Worm (Caenorhabditis elegans) whole organism, young adult: ENCODE measurements around the gene set-17.
A peak's percentile ranks its signal among the peaks of the same experiment; 100 is the strongest.

Source experiments
- B0035.1 ChIP-seq: sonication (generic microtip); optimal IDR thresholded peaks from 2 replicates; lab custom pipeline; 2016; ENCODE audit warnings: missing genetic modification characterization, mild to moderate bottlenecking, missing compliant biosample characterization, missing genotype, missing genetic modification reagents
- D2030.7 ChIP-seq: fragments of 200-800 bp; sonication (Bioruptor generic); IDR thresholded peaks from 2 replicates; pipeline ENCODE4 v1.3.6; 2022; ENCODE audit warnings: missing genetic modification reagents, missing genetic modification characterization, missing compliant biosample characterization
- F10E7.11 ChIP-seq: sonication (generic microtip); optimal IDR thresholded peaks from 2 replicates; lab custom pipeline; 2017; ENCODE audit warnings: mild to moderate bottlenecking, missing genetic modification characterization, moderate library complexity, missing compliant biosample characterization
- F23B12.7 ChIP-seq: sonication (generic microtip); optimal IDR thresholded peaks from 2 replicates; lab custom pipeline; 2017; ENCODE audit warnings: missing genetic modification characterization, mild to moderate bottlenecking, missing compliant biosample characterization, antibody characterized with exemption, moderate library complexity; ENCODE audit not compliant: insufficient read depth
- F33H1.4 ChIP-seq: fragments of 200-800 bp; sonication (Bioruptor generic); IDR thresholded peaks from 2 replicates; pipeline ENCODE4 v1.3.6; 2022; ENCODE audit warnings: missing genetic modification reagents, missing genetic modification characterization, missing compliant biosample characterization
- F37B4.10 ChIP-seq: fragments of 200-800 bp; sonication (Bioruptor generic); IDR thresholded peaks from 2 replicates; pipeline ENCODE4 v1.3.6; 2022; ENCODE audit warnings: missing genetic modification characterization, missing compliant biosample characterization
- F49E8.2 ChIP-seq: sonication (generic microtip); optimal IDR thresholded peaks from 3 replicates; lab custom pipeline; 2017; ENCODE audit warnings: missing genetic modification characterization, mild to moderate bottlenecking, missing compliant biosample characterization, antibody characterized with exemption, moderate library complexity; ENCODE audit not compliant: insufficient read depth
- F57C9.4 ChIP-seq: sonication (generic microtip); optimal IDR thresholded peaks from 2 replicates; lab custom pipeline; 2017; ENCODE audit warnings: mild to moderate bottlenecking, missing genetic modification characterization, missing compliant biosample characterization
- K11D2.4 ChIP-seq: fragments of 200-800 bp; sonication (Bioruptor generic); IDR thresholded peaks from 2 replicates; pipeline ENCODE4 v1.3.6; 2022; ENCODE audit warnings: missing genetic modification reagents, missing genetic modification characterization, missing compliant biosample characterization
- ama-1 ChIP-seq, 3 experiments: fragments of 150-350 bp in 1 of 3; sonication (generic microtip) in 2 of 3; optimal IDR thresholded peaks; 2 replicates each; lab custom pipeline; 2014 to 2018; ENCODE audit warnings: missing biosample characterization in 2 of 3, missing genetic modification characterization in 2 of 3, missing genetic modification reagents in 2 of 3
- atf-7 ChIP-seq: sonication (generic microtip); optimal IDR thresholded peaks from 2 replicates; lab custom pipeline; 2017; ENCODE audit warnings: mild to moderate bottlenecking, missing genetic modification characterization, missing compliant biosample characterization
- bed-2 ChIP-seq: fragments of 200-800 bp; sonication (Bioruptor generic); IDR thresholded peaks from 2 replicates; pipeline ENCODE4 v1.3.6; 2022; ENCODE audit warnings: missing genetic modification reagents, missing genetic modification characterization, missing compliant biosample characterization
- ccch-3 ChIP-seq: fragments of 200-800 bp; sonication (Bioruptor generic); optimal IDR thresholded peaks from 2 replicates; lab custom pipeline; 2018; ENCODE audit warnings: mild to moderate bottlenecking, missing genetic modification characterization, missing compliant biosample characterization
- ceh-40 ChIP-seq: fragments of 200-800 bp; sonication (Bioruptor generic); IDR thresholded peaks from 2 replicates; pipeline ENCODE4 v1.3.6; 2022; ENCODE audit warnings: missing genetic modification characterization, missing compliant biosample characterization
- dox-1 ChIP-seq: fragments of 200-800 bp; sonication (Bioruptor generic); IDR thresholded peaks from 2 replicates; pipeline ENCODE4 v1.3.6; 2022; ENCODE audit warnings: missing genetic modification reagents, missing genetic modification characterization, missing compliant biosample characterization
- efl-1 ChIP-seq: fragments of 150-350 bp; optimal IDR thresholded peaks from 2 replicates; lab custom pipeline; 2014; ENCODE audit warnings: missing biosample characterization, missing genetic modification reagents, missing genetic modification characterization
- egl-18 ChIP-seq: fragments of 200-800 bp; sonication (Bioruptor generic); IDR thresholded peaks from 2 replicates; pipeline ENCODE4 v1.3.6; 2022; ENCODE audit warnings: missing genetic modification reagents, missing genetic modification characterization, missing compliant biosample characterization
- hmg-1.2 ChIP-seq: fragments of 200-800 bp; sonication (Bioruptor generic); IDR thresholded peaks from 2 replicates; pipeline ENCODE4 v1.3.6; 2022; ENCODE audit warnings: missing genetic modification reagents, missing genetic modification characterization, missing compliant biosample characterization
- hsf-1 ChIP-seq: fragments of 200-800 bp; sonication (Bioruptor generic); IDR thresholded peaks from 2 replicates; pipeline ENCODE4 v1.3.6; 2022; ENCODE audit warnings: missing genetic modification reagents, missing genetic modification characterization, missing compliant biosample characterization
- let-526 ChIP-seq: fragments of 200-800 bp; sonication (Bioruptor generic); IDR thresholded peaks from 2 replicates; pipeline ENCODE4 v1.3.6; 2022; ENCODE audit warnings: missing genetic modification reagents, missing genetic modification characterization, missing compliant biosample characterization
- lin-54 ChIP-seq: fragments of 200-800 bp; sonication (Bioruptor generic); optimal IDR thresholded peaks from 2 replicates; lab custom pipeline; 2018; ENCODE audit warnings: mild to moderate bottlenecking, missing genetic modification characterization, missing compliant biosample characterization
- lsl-1 ChIP-seq: fragments of 200-800 bp; sonication (Bioruptor generic); optimal IDR thresholded peaks from 2 replicates; lab custom pipeline; 2018; ENCODE audit warnings: mild to moderate bottlenecking, missing genetic modification characterization, moderate library complexity, missing compliant biosample characterization
- madf-6 ChIP-seq: fragments of 200-800 bp; sonication (Bioruptor generic); IDR thresholded peaks from 2 replicates; pipeline ENCODE4 v1.3.6; 2022; ENCODE audit warnings: missing genetic modification reagents, missing genetic modification characterization, missing compliant biosample characterization
- madf-8 ChIP-seq: fragments of 200-800 bp; sonication (Bioruptor generic); conservative IDR thresholded peaks from 2 replicates; pipeline ENCODE4 v1.3.6; 2022; ENCODE audit warnings: missing genetic modification reagents, missing genetic modification characterization, missing compliant biosample characterization
- mcd-1 ChIP-seq: fragments of 200-800 bp; sonication (Bioruptor generic); IDR thresholded peaks from 2 replicates; pipeline ENCODE4 v1.3.6; 2022; ENCODE audit warnings: missing genetic modification reagents, missing genetic modification characterization, missing compliant biosample characterization
- nfya-2 ChIP-seq: fragments of 200-800 bp; sonication (Bioruptor generic); IDR thresholded peaks from 2 replicates; pipeline ENCODE4 v1.3.6; 2022; ENCODE audit warnings: missing genetic modification reagents, missing genetic modification characterization, missing compliant biosample characterization
- nfyb-1 ChIP-seq: fragments of 200-800 bp; sonication (Bioruptor generic); IDR thresholded peaks from 2 replicates; pipeline ENCODE4 v1.3.6; 2022; ENCODE audit warnings: missing genetic modification reagents, missing genetic modification characterization, missing compliant biosample characterization
- nhr-120 ChIP-seq: fragments of 200-800 bp; sonication (Bioruptor generic); IDR thresholded peaks from 2 replicates; pipeline ENCODE4 v1.3.6; 2022; ENCODE audit warnings: missing genetic modification characterization, missing compliant biosample characterization
- pha-4 ChIP-seq: fragments of 150-350 bp; sonication (generic microtip); optimal IDR thresholded peaks from 2 replicates; lab custom pipeline; 2014; ENCODE audit warnings: missing biosample characterization, missing genetic modification reagents, missing genetic modification characterization
- snpc-1.3 ChIP-seq: sonication (generic microtip); optimal IDR thresholded peaks from 2 replicates; lab custom pipeline; 2017; ENCODE audit warnings: missing genetic modification characterization, mild to moderate bottlenecking, missing compliant biosample characterization, antibody characterized with exemption, moderate library complexity, missing genotype, missing genetic modification reagents; ENCODE audit not compliant: insufficient read depth
- snpc-4 ChIP-seq, 5 experiments: fragments of 150-350 bp in 1 of 5; sonication (generic microtip) in 4 of 5; optimal IDR thresholded peaks; 2 replicates each; lab custom pipeline; 2014 to 2018; ENCODE audit warnings: missing genetic modification characterization in 5 of 5, missing biosample characterization in 3 of 5, antibody characterized with exemption in 2 of 5, mild to moderate bottlenecking in 2 of 5, missing compliant biosample characterization in 2 of 5, missing genotype in 2 of 5, moderate library complexity in 2 of 5, missing genetic modification reagents in 1 of 5
- tbp1 ChIP-seq: fragments of 200-800 bp; sonication (Bioruptor generic); optimal IDR thresholded peaks from 2 replicates; lab custom pipeline; 2018; ENCODE audit warnings: mild to moderate bottlenecking, missing genetic modification characterization, missing compliant biosample characterization
- tlf-1 ChIP-seq: fragments of 200-800 bp; sonication (Bioruptor generic); optimal IDR thresholded peaks from 2 replicates; lab custom pipeline; 2018; ENCODE audit warnings: mild to moderate bottlenecking, missing genetic modification characterization, missing compliant biosample characterization
- xnd-1 ChIP-seq: sonication (generic microtip); optimal IDR thresholded peaks from 2 replicates; lab custom pipeline; 2016; ENCODE audit warnings: missing genotype, missing genetic modification reagents, missing genetic modification characterization, missing compliant biosample characterization
- zim-3 ChIP-seq: sonication (generic microtip); optimal IDR thresholded peaks from 2 replicates; lab custom pipeline; 2017; ENCODE audit warnings: mild to moderate bottlenecking, missing genetic modification characterization, moderate library complexity, missing compliant biosample characterization
- ztf-25 ChIP-seq: fragments of 200-800 bp; sonication (Bioruptor generic); IDR thresholded peaks from 2 replicates; pipeline ENCODE4 v1.3.6; 2022; ENCODE audit warnings: missing genetic modification reagents, missing genetic modification characterization, missing compliant biosample characterization

set-17 gene

DNA sequence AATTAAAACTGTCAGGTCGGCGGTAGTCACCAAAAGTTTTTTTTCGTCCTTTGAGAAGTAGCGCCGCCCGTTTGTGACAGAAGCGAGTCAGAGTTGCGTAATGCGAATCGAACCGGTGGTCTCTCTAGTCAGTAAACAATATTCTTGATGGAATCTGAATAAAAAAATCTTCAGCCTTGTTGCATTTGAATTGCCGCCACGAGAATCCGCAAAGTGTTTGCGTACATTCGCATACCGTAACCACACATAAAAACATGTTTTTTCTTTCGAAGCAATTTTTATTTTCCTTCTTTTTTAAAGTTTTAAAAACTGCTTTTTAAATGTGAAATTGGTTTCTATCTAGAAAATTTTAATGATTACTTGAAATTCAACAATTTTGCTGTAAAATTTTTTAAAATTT lies 49.2 kb downstream of the set-17 start (continued):
- TF ChIP-seq K11D2.4: no peak
- TF ChIP-seq hsf-1 (GFP tag; lab: Robert Waterston, UW): no peak
- no peak for TF ChIP-seq egl-18

DNA sequence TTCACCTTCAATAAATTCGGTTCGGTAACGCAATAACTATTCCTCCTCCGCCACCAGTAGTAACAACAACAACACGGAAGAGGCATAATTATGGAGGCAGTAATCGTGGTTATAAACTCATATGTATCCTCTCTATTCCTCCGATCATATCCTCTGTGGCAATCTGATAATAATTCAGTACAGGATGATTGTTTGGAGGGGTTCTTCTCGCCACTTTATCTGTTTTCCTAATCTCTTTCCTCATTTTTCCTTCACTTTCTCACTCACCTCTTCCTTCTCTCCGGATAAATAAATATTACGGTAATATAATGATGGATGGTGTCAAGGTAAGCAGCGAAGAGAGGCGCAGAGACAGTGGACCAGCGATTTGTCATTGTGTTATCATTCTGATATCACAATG lies 49.8 kb downstream of the set-17 start:
- no peak for TF ChIP-seq F37B4.10 (GFP tag; lab: Robert Waterston, UW)
- no peak for TF ChIP-seq nhr-120 (GFP tag; lab: Robert Waterston, UW)
- no peak for TF ChIP-seq atf-7 (tag; lab: Kevin White, UChicago)
- TF ChIP-seq mcd-1 (GFP tag; lab: Robert Waterston, UW): no peak
- no peak for TF ChIP-seq tlf-1
- no peak for TF ChIP-seq ama-1 (optimal IDR thresholded peaks at IDR 0.05; lab: Kevin White, UChicago)
- TF ChIP-seq ama-1 (GFP tag; optimal IDR thresholded peaks at IDR 0.05; lab: Kevin White, UChicago): no peak
- no peak for TF ChIP-seq pha-4 (tag; lab: Kevin White, UChicago)
- TF ChIP-seq F57C9.4 (tag; lab: Kevin White, UChicago): no peak
- no peak for TF ChIP-seq B0035.1 (tag; lab: Kevin White, UChicago)
- TF ChIP-seq ceh-40 (GFP tag; lab: Robert Waterston, UW): no peak
- TF ChIP-seq let-526 (GFP tag; lab: Robert Waterston, UW): no peak
- TF ChIP-seq snpc-4 (GFP tag; optimal IDR thresholded peaks at IDR 0.05; lab: Kevin White, UChicago): no peak
- TF ChIP-seq snpc-4 (tag; optimal IDR thresholded peaks at IDR 0.05; lab: Kevin White, UChicago): no peak
- TF ChIP-seq hsf-1 (GFP tag; lab: Robert Waterston, UW): no peak
- no peak for TF ChIP-seq ztf-25
- TF ChIP-seq egl-18: no peak
- no peak for TF ChIP-seq nfyb-1 (GFP tag; lab: Robert Waterston, UW)

DNA sequence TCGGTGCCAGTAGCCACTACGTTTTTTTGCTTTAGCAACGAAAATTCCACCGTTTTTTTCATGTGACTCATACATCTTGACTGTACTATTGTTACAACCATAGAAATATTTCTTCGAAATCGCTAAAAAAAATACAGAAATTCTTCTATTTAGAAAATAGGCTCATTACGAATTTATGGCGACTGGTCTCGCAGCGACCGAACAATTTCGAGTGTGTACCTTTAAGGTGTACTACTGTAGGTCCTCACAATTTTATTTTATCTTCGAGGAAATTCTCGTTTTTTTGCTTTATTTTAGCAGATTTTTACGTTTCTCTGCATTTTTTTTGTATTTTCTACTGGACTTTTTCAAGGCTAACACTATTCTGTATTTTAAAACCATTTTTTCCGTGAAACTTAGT lies 50.3 kb downstream of the set-17 start:
- TF ChIP-seq F10E7.11 (tag; lab: Kevin White, UChicago) (no peak), F49E8.2 (tag; lab: Kevin White, UChicago) (peak; percentile 29), dox-1 (GFP tag; lab: Robert Waterston, UW) (peak; percentile 40; the same call in 1 of the 2 replicates), bed-2 (GFP tag; lab: Robert Waterston, UW) (no peak), lin-54 (peak; percentile 45), lsl-1 (GFP tag; lab: Kevin White, UChicago) (peak; percentile 97), xnd-1 (tag; lab: Kevin White, UChicago) (peak; percentile 92), hmg-1.2 (GFP tag; lab: Robert Waterston, UW) (peak; percentile 8; the same call in 1 of the 2 replicates), atf-7 (tag; lab: Kevin White, UChicago) (no peak), tbp1 (peak; percentile 5), F33H1.4 (peak; percentile 96), zim-3 (tag; lab: Kevin White, UChicago) (no peak), efl-1 (GFP tag; lab: Kevin White, UChicago) (peak; percentile 0), mcd-1 (GFP tag; lab: Robert Waterston, UW) (peak; percentile 19; the same call in 1 of the 2 replicates), nfya-2 (GFP tag; lab: Robert Waterston, UW) (no peak), madf-6 (peak; percentile 94), snpc-1.3 (peak; percentile 17), D2030.7 (GFP tag; lab: Robert Waterston, UW) (peak; percentile 56; the same call in 1 of the 2 replicates), ccch-3 (GFP tag; lab: Kevin White, UChicago) (no peak), let-526 (GFP tag; lab: Robert Waterston, UW) (no peak), snpc-4 (GFP tag; optimal IDR thresholded peaks at IDR 0.05; lab: Kevin White, UChicago) (no peak), snpc-4 (tag; optimal IDR thresholded peaks at IDR 0.05; lab: Kevin White, UChicago) (peak in 1 of 4 experiments; percentile 7), F23B12.7 (tag; lab: Kevin White, UChicago) (peak; percentile 6), madf-8 (peak; percentile 87)
